Worm (Caenorhabditis elegans): ENCODE data around the gene F58E2.4.

- TF ChIP-seq pha-4 (tag; optimal IDR thresholded peaks at IDR 0.05) (no peak), unc-62 (GFP tag; optimal IDR thresholded peaks at IDR 0.05) (no peak), cnd-1 (tag; optimal IDR thresholded peaks at IDR 0.05) (no peak), nhr-237 (tag; optimal IDR thresholded peaks at IDR 0.05) (no peak), mep-1 (tag; optimal IDR thresholded peaks at IDR 0.05) (no peak), ceh-43 (GFP tag; optimal IDR thresholded peaks at IDR 0.05) (no peak), snpc-4 (tag; optimal IDR thresholded peaks at IDR 0.05) (no peak)
Measured at ce11 chrIV:3442513-3442912, 20.7 kb upstream of the F58E2.4 start.

Measured in whole organism, mixed stage, embryonic.